Worm (Caenorhabditis elegans) whole organism, mixed stage, embryonic: Measurements from ENCODE around the gene B0035.18.

Experiments
- M03D4.4 ChIP-seq: sonication (generic microtip); optimal IDR thresholded peaks from 2 replicates; lab custom pipeline; 2017; ENCODE audit warnings: mild to moderate bottlenecking, missing genetic modification characterization, missing compliant biosample characterization
- bed-3 ChIP-seq: fragments of 200-800 bp; sonication (Bioruptor generic); optimal IDR thresholded peaks from 3 replicates; lab custom pipeline; 2018; ENCODE audit warnings: mild to moderate bottlenecking, missing genetic modification characterization, moderate library complexity, missing compliant biosample characterization
- blmp-1 ChIP-seq: fragments of 150-350 bp; optimal IDR thresholded peaks from 2 replicates; lab custom pipeline; 2014; ENCODE audit warnings: missing biosample characterization, missing genetic modification characterization
- ceh-39 ChIP-seq: fragments of 150-350 bp; optimal IDR thresholded peaks from 2 replicates; lab custom pipeline; 2014; ENCODE audit warnings: missing biosample characterization, missing genetic modification characterization
- ceh-43 ChIP-seq: fragments of 200-800 bp; sonication (Bioruptor generic); optimal IDR thresholded peaks from 2 replicates; lab custom pipeline; 2018; ENCODE audit warnings: mild to moderate bottlenecking, missing genetic modification characterization, moderate library complexity, missing compliant biosample characterization
- ceh-83 ChIP-seq: fragments of 200-800 bp; sonication (Bioruptor generic); optimal IDR thresholded peaks from 2 replicates; lab custom pipeline; 2018; ENCODE audit warnings: mild to moderate bottlenecking, missing genetic modification characterization, missing compliant biosample characterization
- ces-1 ChIP-seq: fragments of 150-350 bp; optimal IDR thresholded peaks from 2 replicates; lab custom pipeline; 2014; ENCODE audit warnings: missing biosample characterization, missing genetic modification reagents, missing genetic modification characterization
- drap-1 ChIP-seq: fragments of 200-800 bp; sonication (Bioruptor generic); optimal IDR thresholded peaks from 3 replicates; lab custom pipeline; 2018; ENCODE audit warnings: mild to moderate bottlenecking, missing genetic modification characterization, missing compliant biosample characterization
- elt-1 ChIP-seq: sonication (generic microtip); optimal IDR thresholded peaks from 2 replicates; lab custom pipeline; 2017; ENCODE audit warnings: missing genetic modification characterization, mild to moderate bottlenecking, missing compliant biosample characterization, antibody characterized with exemption, moderate library complexity, borderline replicate concordance; ENCODE audit not compliant: insufficient read depth
- flh-1 ChIP-seq: fragments of 200-800 bp; sonication (Bioruptor generic); optimal IDR thresholded peaks from 2 replicates; lab custom pipeline; 2018; ENCODE audit warnings: mild to moderate bottlenecking, missing genetic modification characterization, moderate library complexity, missing compliant biosample characterization
- ham-2 ChIP-seq: fragments of 200-800 bp; sonication (Bioruptor generic); optimal IDR thresholded peaks from 2 replicates; lab custom pipeline; 2018; ENCODE audit warnings: mild to moderate bottlenecking, missing genetic modification characterization, missing compliant biosample characterization
- hlh-1 ChIP-seq: fragments of 150-350 bp; optimal IDR thresholded peaks from 2 replicates; lab custom pipeline; 2014; ENCODE audit warnings: missing biosample characterization, missing genetic modification reagents, missing genetic modification characterization
- lin-13 ChIP-seq: fragments of 150-350 bp; optimal IDR thresholded peaks from 2 replicates; lab custom pipeline; 2014; ENCODE audit warnings: missing biosample characterization, missing genetic modification characterization
- lsy-2 ChIP-seq: fragments of 150-350 bp; optimal IDR thresholded peaks from 2 replicates; lab custom pipeline; 2014; ENCODE audit warnings: missing biosample characterization, missing genetic modification characterization
- mab-5 ChIP-seq: fragments of 150-350 bp; optimal IDR thresholded peaks from 2 replicates; lab custom pipeline; 2014; ENCODE audit warnings: missing biosample characterization, missing genetic modification characterization
- mep-1 ChIP-seq: fragments of 150-350 bp; optimal IDR thresholded peaks from 2 replicates; lab custom pipeline; 2017; ENCODE audit warnings: missing biosample characterization, missing genetic modification reagents, missing genetic modification characterization, inconsistent platforms
- mls-2 ChIP-seq: sonication (generic microtip); optimal IDR thresholded peaks from 2 replicates; lab custom pipeline; 2016; ENCODE audit warnings: mild to moderate bottlenecking, missing genetic modification characterization, moderate library complexity, missing compliant biosample characterization
- nhr-12 ChIP-seq: fragments of 150-350 bp; optimal IDR thresholded peaks from 2 replicates; lab custom pipeline; 2014; ENCODE audit warnings: missing biosample characterization, missing genetic modification characterization
- nhr-237 ChIP-seq: fragments of 150-350 bp; optimal IDR thresholded peaks from 2 replicates; lab custom pipeline; 2014; ENCODE audit warnings: missing biosample characterization, missing genetic modification characterization
- nhr-28 ChIP-seq: fragments of 150-350 bp; optimal IDR thresholded peaks from 2 replicates; lab custom pipeline; 2014; ENCODE audit warnings: missing biosample characterization, missing genetic modification characterization
- nhr-76 ChIP-seq: sonication (generic microtip); optimal IDR thresholded peaks from 2 replicates; lab custom pipeline; 2017; ENCODE audit warnings: missing biosample characterization, missing genetic modification characterization
- pha-4 ChIP-seq: fragments of 150-350 bp; optimal IDR thresholded peaks from 2 replicates; lab custom pipeline; 2018; ENCODE audit warnings: missing biosample characterization, missing genetic modification reagents, missing genetic modification characterization
- sem-2 ChIP-seq: fragments of 200-800 bp; sonication (Bioruptor generic); optimal IDR thresholded peaks from 2 replicates; lab custom pipeline; 2018; ENCODE audit warnings: mild to moderate bottlenecking, missing genetic modification characterization, missing compliant biosample characterization
- snpc-4 ChIP-seq: fragments of 150-350 bp; optimal IDR thresholded peaks from 2 replicates; lab custom pipeline; 2014; ENCODE audit warnings: missing biosample characterization, missing genetic modification characterization
- sptf-1 ChIP-seq: sonication (generic microtip); optimal IDR thresholded peaks from 2 replicates; lab custom pipeline; 2017; ENCODE audit warnings: mild to moderate bottlenecking, missing genetic modification characterization, moderate library complexity, missing compliant biosample characterization
- tbx-8 ChIP-seq: fragments of 200-800 bp; sonication (Bioruptor generic); optimal IDR thresholded peaks from 2 replicates; lab custom pipeline; 2018; ENCODE audit warnings: mild to moderate bottlenecking, missing genetic modification characterization, moderate library complexity, missing compliant biosample characterization
- unc-120 ChIP-seq: sonication (generic microtip); optimal IDR thresholded peaks from 2 replicates; lab custom pipeline; 2017; ENCODE audit warnings: missing genetic modification characterization, missing compliant biosample characterization; ENCODE audit not compliant: poor library complexity, severe bottlenecking
- unc-39 ChIP-seq: fragments of 150-350 bp; optimal IDR thresholded peaks from 2 replicates; lab custom pipeline; 2014; ENCODE audit warnings: missing biosample characterization, missing genetic modification characterization
- unc-62 ChIP-seq: fragments of 150-350 bp; optimal IDR thresholded peaks from 2 replicates; lab custom pipeline; 2014; ENCODE audit warnings: missing biosample characterization, missing genetic modification reagents, missing genetic modification characterization
- zip-8 ChIP-seq: fragments of 150-350 bp; optimal IDR thresholded peaks from 2 replicates; lab custom pipeline; 2014; ENCODE audit warnings: missing biosample characterization, missing genetic modification characterization
- ztf-11 ChIP-seq: fragments of 150-350 bp; optimal IDR thresholded peaks from 2 replicates; lab custom pipeline; 2014; ENCODE audit warnings: missing biosample characterization, missing genetic modification characterization

Gene B0035.18

ce11 chrIV:11344288-11344687, 24.2 kb downstream of the B0035.18 start:
- TF ChIP-seq drap-1 (GFP tag; lab: Kevin White, UChicago) (no peak), sptf-1 (tag; lab: Kevin White, UChicago) (no peak), ces-1 (GFP tag; lab: Kevin White, UChicago) (no peak), sem-2 (no peak), ztf-11 (tag; lab: Kevin White, UChicago) (no peak)
- TF ChIP-seq, all 35 proteins: peak for 0

ce11 chrIV:11347275-11347674, 27.2 kb downstream of the B0035.18 start:
- TF ChIP-seq lsy-2 (tag; lab: Kevin White, UChicago) (no peak), nhr-76 (tag; lab: Kevin White, UChicago) (no peak), pha-4 (tag; lab: Kevin White, UChicago) (no peak), tbx-8 (GFP tag; lab: Kevin White, UChicago) (no peak), unc-62 (GFP tag; lab: Kevin White, UChicago) (no peak), mls-2 (tag; lab: Kevin White, UChicago) (no peak), ztf-11 (tag; lab: Kevin White, UChicago) (no peak), ham-2 (GFP tag; lab: Kevin White, UChicago) (no peak), elt-1 (tag; lab: Kevin White, UChicago) (no peak), nhr-237 (tag; lab: Kevin White, UChicago) (no peak), lin-13 (no peak), snpc-4 (tag; lab: Kevin White, UChicago) (no peak), mab-5 (tag; lab: Kevin White, UChicago) (no peak), nhr-12 (tag; lab: Kevin White, UChicago) (no peak), M03D4.4 (no peak), mep-1 (no peak)

ce11 chrIV:11348822-11349221, 28.7 kb downstream of the B0035.18 start:
- no peak for TF ChIP-seq ztf-11 (tag; lab: Kevin White, UChicago)
- no peak for TF ChIP-seq nhr-28 (tag; lab: Kevin White, UChicago)
- no peak for TF ChIP-seq pha-4 (tag; lab: Kevin White, UChicago)
- no peak for TF ChIP-seq ceh-43
- TF ChIP-seq zip-8 (tag; lab: Kevin White, UChicago), result no peak
- no peak for TF ChIP-seq unc-39 (tag; lab: Kevin White, UChicago)

ce11 chrIV:11349747-11350146, 29.6 kb downstream of the B0035.18 start:
- TF ChIP-seq ces-1 (GFP tag; lab: Kevin White, UChicago) (peak; percentile 21), flh-1 (GFP tag; lab: Kevin White, UChicago) (no peak)
- TF ChIP-seq, all 35 proteins: peak for 1

ce11 chrIV:11350809-11351208, 30.7 kb downstream of the B0035.18 start:
- TF ChIP-seq ceh-39 (tag; lab: Kevin White, UChicago) (no peak), ham-2 (GFP tag; lab: Kevin White, UChicago) (no peak), mab-5 (tag; lab: Kevin White, UChicago) (no peak), nhr-28 (tag; lab: Kevin White, UChicago) (no peak), bed-3 (no peak), sem-2 (no peak), pha-4 (tag; lab: Kevin White, UChicago) (no peak), ces-1 (GFP tag; lab: Kevin White, UChicago) (no peak), unc-39 (tag; lab: Kevin White, UChicago) (no peak), elt-1 (tag; lab: Kevin White, UChicago) (no peak), sptf-1 (tag; lab: Kevin White, UChicago) (no peak), unc-62 (GFP tag; lab: Kevin White, UChicago) (peak; percentile 65), nhr-12 (tag; lab: Kevin White, UChicago) (no peak), hlh-1 (peak; percentile 39), ceh-83 (GFP tag; lab: Kevin White, UChicago) (no peak), nhr-237 (tag; lab: Kevin White, UChicago) (no peak), snpc-4 (tag; lab: Kevin White, UChicago) (no peak), blmp-1 (tag; lab: Kevin White, UChicago) (no peak), nhr-76 (tag; lab: Kevin White, UChicago) (no peak), lin-13 (no peak), unc-120 (peak; percentile 19), mls-2 (tag; lab: Kevin White, UChicago) (no peak), ztf-11 (tag; lab: Kevin White, UChicago) (no peak)
